Fruit fly (Drosophila melanogaster) whole organism, embryonic: ENCODE data around the gene Lasp.
A peak's percentile ranks its signal among the peaks of the same experiment; 100 is the strongest.

Experiments used
- BEAF-32 ChIP-seq: fragments of 200-800 bp; sonication (Bioruptor generic); optimal IDR thresholded peaks from 3 replicates; lab custom pipeline; 2017; ENCODE audit warnings: missing biosample characterization, missing genetic modification characterization, mild to moderate bottlenecking, moderate library complexity, missing genetic modification reagents
- Blimp-1 ChIP-seq: fragments of 200-800 bp; sonication (Bioruptor generic); optimal IDR thresholded peaks from 3 replicates; lab custom pipeline; 2018; ENCODE audit warnings: missing biosample characterization, missing genetic modification characterization, mild to moderate bottlenecking, moderate library complexity, missing genetic modification reagents
- CG11247 ChIP-seq: fragments of 200-800 bp; sonication (Bioruptor generic); IDR thresholded peaks from 2 replicates; pipeline ENCODE4 v1.3.6; 2022; ENCODE audit warnings: missing biosample characterization, missing genetic modification characterization
- CG13296 ChIP-seq: fragments of 200-800 bp; sonication (Bioruptor generic); optimal IDR thresholded peaks from 3 replicates; lab custom pipeline; 2018; ENCODE audit warnings: missing biosample characterization, mild to moderate bottlenecking, missing genetic modification characterization
- CG15073 ChIP-seq: fragments of 200-800 bp; sonication (Bioruptor generic); optimal IDR thresholded peaks from 2 replicates; lab custom pipeline; 2016; ENCODE audit warnings: missing biosample characterization, missing genetic modification characterization
- CG18599 ChIP-seq: fragments of 200-800 bp; sonication (Bioruptor generic); optimal IDR thresholded peaks from 3 replicates; lab custom pipeline; 2017; ENCODE audit warnings: missing biosample characterization, missing genetic modification characterization, mild to moderate bottlenecking, moderate library complexity, missing genetic modification reagents
- CG31224 ChIP-seq: fragments of 200-800 bp; sonication (Bioruptor generic); IDR thresholded peaks from 2 replicates; pipeline ENCODE4 v1.3.6; 2022; ENCODE audit warnings: missing biosample characterization, missing genetic modification characterization
- CG4328 ChIP-seq: fragments of 200-800 bp; sonication (Bioruptor generic); optimal IDR thresholded peaks from 3 replicates; lab custom pipeline; 2017; ENCODE audit warnings: missing biosample characterization, missing genetic modification reagents, missing genetic modification characterization
- CG6765 ChIP-seq: fragments of 200-800 bp; sonication (Bioruptor generic); optimal IDR thresholded peaks from 3 replicates; lab custom pipeline; 2017; ENCODE audit warnings: missing biosample characterization, mild to moderate bottlenecking, missing genetic modification characterization
- CG7372 ChIP-seq: fragments of 200-800 bp; sonication (Bioruptor generic); IDR thresholded peaks from 2 replicates; pipeline ENCODE4 v1.3.6; 2022; ENCODE audit warnings: missing biosample characterization, missing genetic modification characterization
- CG7745 ChIP-seq: fragments of 200-800 bp; sonication (Bioruptor generic); optimal IDR thresholded peaks from 2 replicates; lab custom pipeline; 2018; ENCODE audit warnings: missing biosample characterization, mild to moderate bottlenecking, missing genetic modification characterization, moderate library complexity
- CG8944 ChIP-seq: fragments of 200-800 bp; sonication (Bioruptor generic); optimal IDR thresholded peaks from 3 replicates; lab custom pipeline; 2016; ENCODE audit warnings: missing biosample characterization, missing genetic modification characterization
- CG9437 ChIP-seq: fragments of 200-800 bp; sonication (Bioruptor generic); optimal IDR thresholded peaks from 2 replicates; lab custom pipeline; 2018; ENCODE audit warnings: missing biosample characterization, mild to moderate bottlenecking, missing genetic modification characterization
- CkIIα-i1 ChIP-seq: fragments of 200-800 bp; sonication (Bioruptor generic); IDR thresholded peaks from 2 replicates; pipeline ENCODE4 v1.3.6; 2022; ENCODE audit warnings: missing biosample characterization, missing genetic modification characterization
- Dip3 ChIP-seq: fragments of 200-800 bp; sonication (Bioruptor generic); optimal IDR thresholded peaks from 3 replicates; lab custom pipeline; 2016; ENCODE audit warnings: missing biosample characterization, missing genetic modification characterization
- Dll ChIP-seq: fragments of 200-800 bp; sonication (Bioruptor generic); IDR thresholded peaks from 4 replicates; pipeline ENCODE4 v1.3.6; 2022; ENCODE audit warnings: missing biosample characterization, missing genetic modification characterization; ENCODE audit not compliant: partially characterized antibody
- ERR ChIP-seq: fragments of 200-800 bp; sonication (Bioruptor generic); optimal IDR thresholded peaks from 2 replicates; lab custom pipeline; 2016; ENCODE audit warnings: missing biosample characterization, missing genetic modification characterization
- Eip74EF ChIP-seq, 2 experiments: fragments of 200-800 bp in 1 of 2; fragments of >200 bp in 1 of 2; sonication (Bioruptor generic) in 1 of 2; optimal IDR thresholded peaks; 2 replicates each; lab custom pipeline; 2017 to 2019; ENCODE audit warnings: missing biosample characterization in 2 of 2, missing genetic modification characterization in 2 of 2, mild to moderate bottlenecking in 1 of 2, moderate library complexity in 1 of 2
- Ets97D ChIP-seq: fragments of 200-800 bp; sonication (Bioruptor generic); optimal IDR thresholded peaks from 3 replicates; lab custom pipeline; 2016; ENCODE audit warnings: missing biosample characterization, missing genetic modification characterization
- Fer1 ChIP-seq: fragments of 200-800 bp; sonication (Bioruptor generic); optimal IDR thresholded peaks from 2 replicates; lab custom pipeline; 2017; ENCODE audit warnings: missing biosample characterization, mild to moderate bottlenecking, missing genetic modification characterization
- Hr78 ChIP-seq, 2 experiments: fragments of 200-800 bp in 1 of 2; fragments of >200 bp in 1 of 2; sonication (Bioruptor generic) in 1 of 2; optimal IDR thresholded peaks; 2 replicates each; lab custom pipeline; 2017 to 2019; ENCODE audit warnings: missing biosample characterization in 2 of 2, missing genetic modification characterization in 2 of 2, mild to moderate bottlenecking in 1 of 2, moderate library complexity in 1 of 2
- Med ChIP-seq: fragments of 200-800 bp; sonication (Bioruptor generic); peaks from one replicate; lab custom pipeline; 2016; ENCODE audit warnings: missing biosample characterization, missing genetic modification characterization, mild to moderate bottlenecking, inconsistent platforms, moderate library complexity
- Meics ChIP-seq: fragments of 200-800 bp; sonication (Bioruptor generic); optimal IDR thresholded peaks from 2 replicates; lab custom pipeline; 2017; ENCODE audit warnings: missing biosample characterization, mild to moderate bottlenecking, missing genetic modification characterization
- Trl ChIP-seq, 3 experiments: fragments of >200 bp in 2 of 3; fragments of 200-800 bp in 1 of 3; sonication (Bioruptor generic) in 1 of 3; optimal IDR thresholded peaks; 2 replicates in 1 of 3; 3 replicates in 2 of 3; lab custom pipeline; 2016 to 2017; ENCODE audit warnings: missing biosample characterization in 1 of 3, missing genetic modification characterization in 1 of 3
- Vsx1 ChIP-seq: fragments of 200-800 bp; sonication (Bioruptor generic); optimal IDR thresholded peaks from 2 replicates; lab custom pipeline; 2017; ENCODE audit warnings: missing biosample characterization, mild to moderate bottlenecking, missing genetic modification characterization, missing genetic modification reagents
- Xrp1 ChIP-seq: fragments of 200-800 bp; sonication (Bioruptor generic); IDR thresholded peaks from 2 replicates; pipeline ENCODE4 v1.3.6; 2022; ENCODE audit warnings: missing biosample characterization, missing genetic modification characterization
- al ChIP-seq: fragments of 200-800 bp; sonication (Bioruptor generic); IDR thresholded peaks from 2 replicates; pipeline ENCODE4 v1.3.6; 2022; ENCODE audit warnings: missing biosample characterization, missing genetic modification characterization
- cato ChIP-seq: fragments of 200-800 bp; sonication (Bioruptor generic); optimal IDR thresholded peaks from 2 replicates; lab custom pipeline; 2016; ENCODE audit warnings: missing biosample characterization, missing genetic modification characterization, borderline replicate concordance
- chinmo ChIP-seq: fragments of 200-800 bp; sonication (Bioruptor generic); IDR thresholded peaks from 4 replicates; pipeline ENCODE4 v1.3.6; 2022; ENCODE audit warnings: missing biosample characterization, missing genetic modification characterization; ENCODE audit not compliant: partially characterized antibody
- ci ChIP-seq: fragments of 200-800 bp; sonication (Bioruptor generic); IDR thresholded peaks from 3 replicates; pipeline ENCODE4 v1.3.6; 2022; ENCODE audit warnings: missing biosample characterization, missing genetic modification characterization
- crol ChIP-seq: fragments of 200-800 bp; sonication (Bioruptor generic); IDR thresholded peaks from 2 replicates; pipeline ENCODE4 v1.3.6; 2022; ENCODE audit warnings: missing biosample characterization, missing genetic modification characterization
- cwo ChIP-seq: fragments of 200-800 bp; sonication (Bioruptor generic); optimal IDR thresholded peaks from 3 replicates; lab custom pipeline; 2017; ENCODE audit warnings: missing biosample characterization, missing genetic modification characterization, mild to moderate bottlenecking, moderate library complexity, missing genetic modification reagents
- fd64A ChIP-seq: fragments of 200-800 bp; sonication (Bioruptor generic); optimal IDR thresholded peaks from 3 replicates; lab custom pipeline; 2018; ENCODE audit warnings: missing biosample characterization, mild to moderate bottlenecking, missing genetic modification characterization
- fd96Cb ChIP-seq: fragments of 200-800 bp; sonication (Bioruptor generic); optimal IDR thresholded peaks from 2 replicates; lab custom pipeline; 2018; ENCODE audit warnings: missing biosample characterization, mild to moderate bottlenecking, missing genetic modification characterization, moderate library complexity
- gcm2 ChIP-seq: fragments of 200-800 bp; sonication (Bioruptor generic); optimal IDR thresholded peaks from 2 replicates; lab custom pipeline; 2016; ENCODE audit warnings: missing biosample characterization, missing genetic modification characterization
- gsb ChIP-seq: fragments of 200-800 bp; sonication (Bioruptor generic); IDR thresholded peaks from 2 replicates; pipeline ENCODE4 v1.3.6; 2022; ENCODE audit warnings: missing biosample characterization, missing genetic modification characterization
- gsb-n ChIP-seq: fragments of 200-800 bp; sonication (Bioruptor generic); optimal IDR thresholded peaks from 3 replicates; lab custom pipeline; 2018; ENCODE audit warnings: missing biosample characterization, mild to moderate bottlenecking, missing genetic modification characterization
- nau ChIP-seq: fragments of 200-800 bp; sonication (Bioruptor generic); optimal IDR thresholded peaks from 3 replicates; lab custom pipeline; 2017; ENCODE audit warnings: missing biosample characterization, mild to moderate bottlenecking, missing genetic modification characterization, missing genetic modification reagents
- pho ChIP-seq: fragments of 200-800 bp; sonication (Bioruptor generic); optimal IDR thresholded peaks from 2 replicates; lab custom pipeline; 2016; ENCODE audit warnings: missing biosample characterization, missing genetic modification characterization
- run ChIP-seq: fragments of 200-800 bp; sonication (Bioruptor generic); optimal IDR thresholded peaks from 3 replicates; lab custom pipeline; 2018; ENCODE audit warnings: missing biosample characterization, mild to moderate bottlenecking, missing genetic modification characterization
- sens-2 ChIP-seq: fragments of 200-800 bp; sonication (Bioruptor generic); IDR thresholded peaks from 2 replicates; pipeline ENCODE4 v1.3.6; 2022; ENCODE audit warnings: missing biosample characterization, missing genetic modification characterization
- so ChIP-seq: fragments of 200-800 bp; sonication (Bioruptor generic); IDR thresholded peaks from 3 replicates; pipeline ENCODE4 v1.3.6; 2022; ENCODE audit warnings: missing biosample characterization, missing genetic modification characterization
- sqz ChIP-seq: fragments of 200-800 bp; sonication (Bioruptor generic); optimal IDR thresholded peaks from 3 replicates; lab custom pipeline; 2018; ENCODE audit warnings: missing biosample characterization, mild to moderate bottlenecking, missing genetic modification characterization
- trem ChIP-seq: fragments of 200-800 bp; optimal IDR thresholded peaks from 3 replicates; lab custom pipeline; 2019; ENCODE audit warnings: missing biosample characterization, mild to moderate bottlenecking, missing genetic modification characterization, moderate library complexity
- twi ChIP-seq: fragments of 200-800 bp; optimal IDR thresholded peaks from 2 replicates; lab custom pipeline; 2019; ENCODE audit warnings: missing biosample characterization, mild to moderate bottlenecking, missing genetic modification characterization, moderate library complexity
- vvl ChIP-seq: fragments of 200-800 bp; sonication (Bioruptor generic); IDR thresholded peaks from 2 replicates; pipeline ENCODE4 v1.3.6; 2022; ENCODE audit warnings: missing biosample characterization, missing genetic modification characterization

Gene Lasp

DNA sequence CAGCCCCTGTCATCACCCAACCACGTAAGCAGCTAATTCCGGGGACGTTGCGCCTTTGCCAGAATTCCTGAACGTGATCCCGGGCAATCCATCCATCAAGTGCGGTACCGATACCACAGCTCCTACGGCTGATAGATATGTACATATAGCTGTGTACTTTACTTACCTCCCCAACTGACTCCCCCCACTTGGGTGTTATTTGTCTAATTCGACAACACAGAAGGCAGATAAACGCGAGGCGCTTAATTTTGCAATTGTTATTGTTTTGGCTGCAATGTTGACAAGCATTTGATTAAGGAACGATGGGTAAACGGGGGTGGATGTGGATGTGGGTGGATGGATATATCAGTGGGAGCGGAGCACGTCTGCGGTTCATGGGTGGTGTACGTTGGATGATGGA lies 41.3 kb downstream of the Lasp start (continued):
- TF ChIP-seq fd96Cb (no peak), CG7745 (peak; percentile 10), ci (GFP tag; lab: Robert Waterston, UW) (0 out of 3 replicates have a peak, but pooled peaks have one; percentile 26), sens-2 (no peak), Ets97D (GFP tag; lab: Kevin White, UChicago) (no peak), CG13296 (peak; percentile 19), Meics (GFP tag; lab: Kevin White, UChicago) (peak; percentile 8), nau (GFP tag; lab: Kevin White, UChicago) (no peak), Dip3 (GFP tag; lab: Kevin White, UChicago) (peak; percentile 4), crol (GFP tag; lab: Robert Waterston, UW) (peak; percentile 48; the same call in 1 of the 2 replicates), gcm2 (GFP tag; lab: Kevin White, UChicago) (no peak), so (GFP tag; lab: Robert Waterston, UW) (peak; percentile 37; the same call in 1 of the 3 replicates)

- TF ChIP-seq Med (GFP tag; lab: Kevin White, UChicago) (peak; percentile 48), al (GFP tag; lab: Robert Waterston, UW) (no peak), chinmo (GFP tag; lab: Robert Waterston, UW) (0 out of 4 replicates have a peak, but pooled peaks have one; percentile 23), ERR (no peak), CG18599 (GFP tag; lab: Kevin White, UChicago) (no peak), Hr78 (GFP tag; optimal IDR thresholded peaks at IDR 0.05; lab: Kevin White, UChicago) (peak in 1 of 2 experiments; percentile 69), CG9437 (GFP tag; lab: Kevin White, UChicago) (no peak), CG11247 (GFP tag; lab: Robert Waterston, UW) (0 out of 2 replicates have a peak, but pooled peaks have one; percentile 20), Eip74EF (GFP tag; optimal IDR thresholded peaks at IDR 0.05; lab: Kevin White, UChicago) (no peak), CG8944 (GFP tag; lab: Kevin White, UChicago) (no peak), vvl (GFP tag; lab: Robert Waterston, UW) (no peak), gsb (GFP tag; lab: Robert Waterston, UW) (no peak), Blimp-1 (GFP tag; lab: Kevin White, UChicago) (no peak), CkIIα-i1 (GFP tag; lab: Robert Waterston, UW) (no peak), cato (GFP tag; lab: Kevin White, UChicago) (no peak)
These were observed 42.7 kb downstream of the Lasp start for dm6 chr3L:16668797-16669196.

- TF ChIP-seq CG4328 (GFP tag; lab: Kevin White, UChicago) (no peak), gsb-n (tag; lab: Kevin White, UChicago) (no peak), Fer1 (GFP tag; lab: Kevin White, UChicago) (no peak), CG31224 (GFP tag; lab: Robert Waterston, UW) (no peak), pho (GFP tag; lab: Kevin White, UChicago) (no peak), CG15073 (no peak), CG7372 (GFP tag; lab: Robert Waterston, UW) (no peak), sqz (GFP tag; lab: Kevin White, UChicago) (no peak), run (tag; lab: Kevin White, UChicago) (no peak), Vsx1 (peak; percentile 10), CG6765 (no peak), BEAF-32 (GFP tag; lab: Kevin White, UChicago) (no peak), Xrp1 (no peak), cwo (GFP tag; lab: Kevin White, UChicago) (peak; percentile 38), Dll (GFP tag; lab: Robert Waterston, UW) (peak; percentile 17; the same call in 1 of the 4 replicates), fd64A (GFP tag; lab: Kevin White, UChicago) (peak; percentile 24), twi (no peak), trem (no peak), Trl (optimal IDR thresholded peaks at IDR 0.05; lab: Kevin White, UChicago) (peak; percentile 76 to 90), Trl (GFP tag; optimal IDR thresholded peaks at IDR 0.05; lab: Kevin White, UChicago) (no peak)
These were observed 43.6 kb downstream of the Lasp start, which contains the start of gene Galphaf for dm6 chr3L:16667663-16668465. Gene Galphaf, minus strand, starts transcription at chr3L:16667934.
